Worm (Caenorhabditis elegans) whole organism, L3 larva: ENCODE measurements around the gene col-115.
A peak's percentile ranks its signal among the peaks of the same experiment; 100 is the strongest.

Experiments
- R02D3.7 ChIP-seq: fragments of 150-350 bp; optimal IDR thresholded peaks from 2 replicates; lab custom pipeline; 2014; ENCODE audit warnings: missing biosample characterization, missing genetic modification characterization
- ZK546.5 ChIP-seq: sonication (generic microtip); optimal IDR thresholded peaks from 2 replicates; lab custom pipeline; 2017; ENCODE audit warnings: missing biosample characterization, missing genetic modification characterization
- aly-2 ChIP-seq: fragments of 150-350 bp; optimal IDR thresholded peaks from 2 replicates; lab custom pipeline; 2014; ENCODE audit warnings: missing biosample characterization, missing genetic modification characterization
- ceh-16 ChIP-seq: sonication (generic microtip); optimal IDR thresholded peaks from 2 replicates; lab custom pipeline; 2017; ENCODE audit warnings: missing biosample characterization, missing genetic modification characterization
- ceh-82 ChIP-seq: fragments of 150-350 bp; optimal IDR thresholded peaks from 2 replicates; lab custom pipeline; 2014; ENCODE audit warnings: missing biosample characterization, missing genetic modification characterization
- egl-5 ChIP-seq: fragments of 150-350 bp; optimal IDR thresholded peaks from 2 replicates; lab custom pipeline; 2017; ENCODE audit warnings: missing biosample characterization, missing genetic modification reagents, missing genetic modification characterization, inconsistent platforms
- elt-1 ChIP-seq: fragments of 150-350 bp; optimal IDR thresholded peaks from 2 replicates; lab custom pipeline; 2014; ENCODE audit warnings: missing biosample characterization, missing genetic modification characterization
- elt-2 ChIP-seq: sonication (generic microtip); optimal IDR thresholded peaks from 2 replicates; lab custom pipeline; 2016; ENCODE audit warnings: missing genetic modification reagents, mild to moderate bottlenecking, missing genetic modification characterization, missing compliant biosample characterization
- eor-1 ChIP-seq, 2 experiments: fragments of 150-350 bp; optimal IDR thresholded peaks; 2 replicates each; lab custom pipeline; 2014 to 2018; ENCODE audit warnings: missing biosample characterization in 2 of 2, missing genetic modification characterization in 2 of 2
- fos-1 ChIP-seq: fragments of 150-350 bp; optimal IDR thresholded peaks from 2 replicates; lab custom pipeline; 2014; ENCODE audit warnings: missing biosample characterization, missing genetic modification characterization
- hmg-11 ChIP-seq: sonication (generic microtip); optimal IDR thresholded peaks from 2 replicates; lab custom pipeline; 2016; ENCODE audit warnings: missing genetic modification characterization, missing compliant biosample characterization
- jun-1 ChIP-seq: fragments of 150-350 bp; optimal IDR thresholded peaks from 2 replicates; lab custom pipeline; 2014; ENCODE audit warnings: missing biosample characterization, missing genetic modification reagents, missing genetic modification characterization
- lin-15B ChIP-seq: fragments of 150-350 bp; optimal IDR thresholded peaks from 2 replicates; lab custom pipeline; 2014; ENCODE audit warnings: missing biosample characterization, missing genetic modification characterization
- lin-39 ChIP-seq: fragments of 150-350 bp; optimal IDR thresholded peaks from 2 replicates; lab custom pipeline; 2018; ENCODE audit warnings: missing biosample characterization, missing genetic modification reagents, missing genetic modification characterization
- lsy-12 ChIP-seq: sonication (generic microtip); optimal IDR thresholded peaks from 2 replicates; lab custom pipeline; 2016; ENCODE audit warnings: mild to moderate bottlenecking, missing genetic modification characterization, missing compliant biosample characterization
- mdl-1 ChIP-seq: fragments of 150-350 bp; optimal IDR thresholded peaks from 2 replicates; lab custom pipeline; 2014; ENCODE audit warnings: missing biosample characterization, missing genetic modification characterization
- mml-1 ChIP-seq: fragments of 150-350 bp; sonication (generic microtip); optimal IDR thresholded peaks from 3 replicates; lab custom pipeline; 2014; ENCODE audit warnings: missing biosample characterization, missing genetic modification characterization
- nfya-1 ChIP-seq: sonication (generic microtip); optimal IDR thresholded peaks from 2 replicates; lab custom pipeline; 2017; ENCODE audit warnings: missing genetic modification characterization, mild to moderate bottlenecking, missing compliant biosample characterization, antibody characterized with exemption, moderate library complexity; ENCODE audit not compliant: insufficient read depth
- nhr-11 ChIP-seq: fragments of 150-350 bp; optimal IDR thresholded peaks from 2 replicates; lab custom pipeline; 2014; ENCODE audit warnings: missing biosample characterization, missing genetic modification characterization
- nhr-12 ChIP-seq: fragments of 150-350 bp; optimal IDR thresholded peaks from 2 replicates; lab custom pipeline; 2014; ENCODE audit warnings: missing biosample characterization, missing genetic modification characterization
- nhr-23 ChIP-seq: fragments of 150-350 bp; optimal IDR thresholded peaks from 2 replicates; lab custom pipeline; 2014; ENCODE audit warnings: missing biosample characterization, missing genetic modification reagents, missing genetic modification characterization
- nhr-237 ChIP-seq: fragments of 150-350 bp; optimal IDR thresholded peaks from 2 replicates; lab custom pipeline; 2014; ENCODE audit warnings: missing biosample characterization, missing genetic modification characterization
- nhr-25 ChIP-seq: sonication (generic microtip); optimal IDR thresholded peaks from 2 replicates; lab custom pipeline; 2017; ENCODE audit warnings: missing biosample characterization, missing genetic modification characterization
- nhr-28 ChIP-seq: fragments of 150-350 bp; optimal IDR thresholded peaks from 2 replicates; lab custom pipeline; 2014; ENCODE audit warnings: missing biosample characterization, missing genetic modification characterization
- nhr-43 ChIP-seq: sonication (generic microtip); optimal IDR thresholded peaks from 2 replicates; lab custom pipeline; 2016; ENCODE audit warnings: mild to moderate bottlenecking, missing genetic modification characterization, missing compliant biosample characterization; ENCODE audit not compliant: poor library complexity, severe bottlenecking
- nhr-67 ChIP-seq: fragments of 150-350 bp; optimal IDR thresholded peaks from 2 replicates; lab custom pipeline; 2014; ENCODE audit warnings: missing biosample characterization, missing genetic modification characterization
- nhr-77 ChIP-seq: fragments of 150-350 bp; optimal IDR thresholded peaks from 2 replicates; lab custom pipeline; 2014; ENCODE audit warnings: missing biosample characterization, missing genetic modification characterization
- pha-4 ChIP-seq: fragments of 150-350 bp; optimal IDR thresholded peaks from 2 replicates; lab custom pipeline; 2014; ENCODE audit warnings: missing biosample characterization, missing genetic modification reagents, missing genetic modification characterization
- sea-2 ChIP-seq: fragments of 150-350 bp; sonication (generic microtip); optimal IDR thresholded peaks from 4 replicates; lab custom pipeline; 2014; ENCODE audit warnings: missing biosample characterization, missing genetic modification reagents, missing genetic modification characterization
- snpc-4 ChIP-seq: fragments of 150-350 bp; optimal IDR thresholded peaks from 2 replicates; lab custom pipeline; 2014; ENCODE audit warnings: missing biosample characterization, missing genetic modification characterization
- unc-39 ChIP-seq: sonication (generic microtip); optimal IDR thresholded peaks from 4 replicates; lab custom pipeline; 2017; ENCODE audit warnings: missing biosample characterization, missing genetic modification characterization
- unc-62 ChIP-seq: fragments of 150-350 bp; sonication (generic microtip); optimal IDR thresholded peaks from 4 replicates; lab custom pipeline; 2014; ENCODE audit warnings: missing biosample characterization, missing genetic modification reagents, missing genetic modification characterization
- zag-1 ChIP-seq: fragments of 150-350 bp; optimal IDR thresholded peaks from 2 replicates; lab custom pipeline; 2014; ENCODE audit warnings: missing biosample characterization, missing genetic modification characterization
- ztf-11 ChIP-seq: fragments of 150-350 bp; optimal IDR thresholded peaks from 2 replicates; lab custom pipeline; 2014; ENCODE audit warnings: missing biosample characterization, missing genetic modification characterization
- ztf-4 ChIP-seq: fragments of 150-350 bp; optimal IDR thresholded peaks from 2 replicates; lab custom pipeline; 2014; ENCODE audit warnings: missing biosample characterization, missing genetic modification characterization

col-115 gene

DNA sequence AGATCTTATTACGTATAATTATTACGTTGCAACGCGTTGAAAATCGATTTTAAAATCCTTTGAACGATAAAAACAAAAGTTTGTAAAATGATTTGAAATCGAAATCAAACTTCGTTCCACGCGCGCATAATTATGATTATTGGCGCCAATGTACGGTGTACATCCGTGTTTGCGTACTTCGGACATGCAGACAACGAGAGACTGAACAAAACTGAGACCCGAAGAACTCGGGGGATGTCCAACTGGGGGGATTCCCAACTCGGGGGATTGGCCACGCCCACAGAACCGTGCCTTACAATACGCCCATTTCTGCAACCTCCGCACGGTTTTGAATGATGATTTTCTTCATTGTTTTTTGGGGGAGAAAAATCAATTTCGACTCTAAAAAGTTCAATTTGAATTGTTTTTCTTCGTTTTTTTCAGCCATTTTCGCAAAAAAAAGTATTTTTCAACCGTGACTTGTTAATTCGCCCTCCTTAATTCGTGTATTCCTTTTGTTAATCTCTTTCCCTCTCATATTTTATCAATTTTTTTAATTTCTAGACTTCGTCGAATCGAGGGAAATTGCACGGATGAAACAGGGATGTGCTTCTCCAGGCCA lies 41.5 kb upstream of the col-115 start, which contains the start of gene F20D12.12:
F20D12.12 (plus strand) TSS at position 542 of the 601 bp plus-strand sequence.
- TF ChIP-seq lin-39 (tag; lab: Kevin White, UChicago) (peak; percentile 66), nhr-23 (tag; lab: Kevin White, UChicago) (peak; percentile 67), nhr-43 (peak; percentile 7), elt-2 (tag; lab: Kevin White, UChicago) (peak; percentile 52), lin-15B (peak; percentile 69), hmg-11 (peak; percentile 56), lsy-12 (tag; lab: Kevin White, UChicago) (peak; percentile 57), snpc-4 (tag; lab: Kevin White, UChicago) (peak; percentile 19), pha-4 (tag; lab: Kevin White, UChicago) (peak; percentile 66), nfya-1 (peak; percentile 85)

DNA sequence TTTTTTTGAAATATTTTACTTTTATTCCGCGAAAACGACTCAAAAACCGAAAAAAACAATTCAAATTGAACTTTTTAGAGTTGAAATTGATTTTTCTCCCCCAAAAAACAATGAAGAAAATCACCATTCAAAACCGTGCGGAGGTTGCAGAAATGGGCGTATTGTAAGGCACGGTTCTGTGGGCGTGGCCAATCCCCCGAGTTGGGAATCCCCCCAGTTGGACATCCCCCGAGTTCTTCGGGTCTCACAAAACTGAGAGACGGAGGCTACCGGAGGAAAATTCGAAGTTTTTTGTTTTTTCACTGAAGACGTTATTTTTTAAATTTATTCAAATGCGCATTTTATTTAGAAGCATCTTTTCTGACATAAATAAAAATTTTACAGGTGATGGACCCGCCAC lies 40.2 kb upstream of the col-115 start, which contains the start of gene mcm-3AP:
mcm-3AP (plus strand) TSS at position 383 of the 400 bp plus-strand sequence.
- TF ChIP-seq elt-2 (tag; lab: Kevin White, UChicago): peak; percentile 26
- peak; percentile 58 for TF ChIP-seq nfya-1
- peak; percentile 13 for TF ChIP-seq hmg-11

DNA sequence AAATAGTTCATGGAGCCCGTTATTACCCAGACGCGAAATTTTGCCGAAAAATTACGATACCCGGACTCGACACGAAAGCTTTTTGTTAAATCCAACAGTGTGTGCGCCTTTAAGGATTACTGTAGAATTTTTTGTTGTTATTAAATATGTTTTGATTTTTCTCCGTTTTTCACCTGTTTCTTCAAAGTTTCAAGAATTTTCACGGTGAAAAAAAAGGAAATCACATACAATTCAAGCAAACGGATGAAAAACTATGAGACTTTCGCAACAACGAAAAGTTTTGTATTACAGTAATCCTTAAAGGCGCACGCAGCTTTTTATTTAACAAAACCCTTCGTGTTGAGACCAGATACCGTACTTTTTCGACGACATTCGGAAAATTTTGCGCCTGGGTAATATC lies 34.5 kb upstream of the col-115 start:
- TF ChIP-seq fos-1 (tag; lab: Kevin White, UChicago) (no peak), nhr-11 (tag; lab: Kevin White, UChicago) (no peak), nhr-25 (tag; lab: Kevin White, UChicago) (no peak), ceh-82 (tag; lab: Kevin White, UChicago) (no peak), nhr-23 (tag; lab: Kevin White, UChicago) (no peak), unc-62 (GFP tag; lab: Kevin White, UChicago) (no peak), eor-1 (tag; optimal IDR thresholded peaks at IDR 0.05; lab: Kevin White, UChicago) (no peak), R02D3.7 (tag; lab: Kevin White, UChicago) (no peak), unc-39 (tag; lab: Kevin White, UChicago) (no peak), nfya-1 (no peak), nhr-237 (no peak)
- TF ChIP-seq, all 47 proteins: peak for 0

DNA sequence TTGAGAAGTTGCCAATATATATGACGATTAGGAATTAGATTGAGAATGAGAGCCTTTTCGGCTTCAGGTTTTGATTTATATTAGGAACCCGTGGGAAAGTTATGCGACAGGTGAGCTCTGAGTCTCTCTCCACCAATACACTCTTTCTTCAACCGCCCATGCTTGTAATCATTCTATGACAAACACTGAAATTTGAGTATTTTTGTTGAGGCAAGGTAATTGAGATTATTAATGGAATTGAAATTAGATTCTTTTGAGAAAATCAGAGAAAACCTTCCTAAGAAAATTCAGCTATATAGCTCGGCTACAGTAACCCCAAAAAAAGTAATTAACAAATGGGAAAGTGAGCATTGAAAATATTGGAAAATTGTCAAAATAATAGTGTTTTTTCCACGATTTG lies 32.6 kb upstream of the col-115 start, which contains the start of gene ceh-19:
ceh-19 (minus strand) TSS at position 101 of the 400 bp plus-strand sequence.
- TF ChIP-seq lin-15B (no peak), elt-2 (tag; lab: Kevin White, UChicago) (no peak), nfya-1 (no peak), unc-62 (GFP tag; lab: Kevin White, UChicago) (no peak), mdl-1 (tag; lab: Kevin White, UChicago) (no peak), nhr-11 (tag; lab: Kevin White, UChicago) (no peak), ztf-4 (tag; lab: Kevin White, UChicago) (no peak), nhr-28 (no peak), nhr-43 (no peak), snpc-4 (tag; lab: Kevin White, UChicago) (no peak), ztf-11 (no peak), mml-1 (tag; lab: Kevin White, UChicago) (no peak), nhr-67 (tag; lab: Kevin White, UChicago) (no peak), jun-1 (tag; lab: Kevin White, UChicago) (no peak), ceh-82 (tag; lab: Kevin White, UChicago) (no peak), zag-1 (tag; lab: Kevin White, UChicago) (no peak), elt-1 (tag; lab: Kevin White, UChicago) (no peak), aly-2 (no peak), nhr-12 (tag; lab: Kevin White, UChicago) (no peak), lsy-12 (tag; lab: Kevin White, UChicago) (no peak)

DNA sequence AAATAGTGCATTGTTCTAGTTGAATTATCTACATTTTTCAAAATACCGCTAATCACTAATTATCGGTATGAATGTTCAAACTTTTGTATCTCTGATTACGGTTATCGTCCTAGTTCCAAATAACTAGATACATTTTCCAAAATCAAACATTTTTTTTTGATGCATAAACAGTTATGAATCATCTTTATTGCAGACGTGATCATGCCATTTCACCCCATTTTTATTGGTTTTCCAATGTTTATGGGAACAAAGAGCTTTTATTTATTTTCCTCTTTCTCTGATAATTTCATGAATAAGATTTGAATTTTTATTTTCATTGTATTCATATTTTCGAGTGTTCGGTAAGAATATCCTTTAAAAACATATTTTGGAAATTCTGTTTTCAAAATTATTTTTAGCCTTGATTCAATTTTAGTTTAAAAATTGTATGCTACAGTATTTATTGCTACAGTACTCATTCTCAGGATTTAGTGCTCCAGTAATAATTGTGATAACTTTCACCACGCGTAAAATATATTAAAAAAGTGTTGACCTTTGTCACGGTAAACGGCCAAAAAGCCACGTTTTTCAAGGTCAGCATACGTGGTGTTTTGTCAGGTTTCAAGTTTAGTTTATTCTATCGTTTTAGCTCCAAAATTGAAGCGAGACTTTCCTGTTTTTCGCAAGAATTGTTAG lies 31.7 kb upstream of the col-115 start, which contains the start of gene csr-1:
csr-1 (plus strand) TSS at position 625 of the 675 bp plus-strand sequence.
- TF ChIP-seq ZK546.5: no peak
- no peak for TF ChIP-seq nhr-77 (tag; lab: Kevin White, UChicago)
- TF ChIP-seq elt-2 (tag; lab: Kevin White, UChicago): peak; percentile 22
- TF ChIP-seq ceh-16 (tag; lab: Kevin White, UChicago): no peak
- no peak for TF ChIP-seq sea-2
- no peak for TF ChIP-seq egl-5 (tag; lab: Kevin White, UChicago)
